Fruit fly (Drosophila melanogaster) S2 (cell line): Measurements from ENCODE around the gene CG10365.
A peak's percentile ranks its signal among the peaks of the same experiment; 100 is the strongest.

Experiments
- CG8478 ChIP-seq: fragments of >200 bp; optimal IDR thresholded peaks from 2 replicates; lab custom pipeline; 2018
- CTCF ChIP-seq, 2 experiments: fragments of >200 bp; optimal IDR thresholded peaks; 2 replicates each; lab custom pipeline; 2018

The CG10365 gene

DNA sequence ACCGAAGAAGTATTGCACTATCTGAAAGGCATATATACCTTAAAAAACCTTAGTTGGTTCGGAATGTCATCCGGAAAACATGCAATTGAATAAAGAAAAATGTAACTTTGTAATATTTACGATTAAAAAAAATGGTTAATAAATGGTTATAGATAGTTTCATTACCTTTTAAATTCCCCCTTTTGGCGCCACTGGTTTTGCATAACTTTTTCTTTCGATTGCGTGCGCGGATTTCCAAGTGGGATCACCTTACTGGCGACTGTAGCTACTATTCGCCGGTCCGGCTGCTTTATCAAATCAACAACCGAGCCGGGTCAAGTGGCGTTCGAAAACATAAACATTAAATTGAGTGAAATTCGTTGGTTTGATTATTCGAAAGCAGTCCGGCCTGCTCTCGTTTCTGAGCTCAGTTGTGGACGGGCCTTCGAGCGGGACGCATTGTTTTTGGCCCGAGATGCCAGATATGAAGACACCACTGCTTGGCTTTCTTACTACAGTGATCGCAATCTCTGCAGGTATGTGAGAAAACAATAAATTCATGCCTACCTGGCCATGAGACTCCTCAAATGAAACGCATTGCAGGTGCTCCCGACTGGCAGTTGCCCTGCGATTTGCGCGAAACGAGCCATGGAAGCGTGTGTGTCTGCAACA lies 18.6 kb upstream of the CG10365 start, which contains the start of gene Gba1b:
Gene Gba1b (plus strand): TSS at position 422 of the 651 bp plus-strand sequence.
- TF ChIP-seq CG8478 (lab: Kevin White, UChicago) (no peak), CTCF (optimal IDR thresholded peaks at IDR 0.05; lab: Kevin White, UChicago) (no peak)

dm6 chr3R:23709508-23710208 lies 13.5 kb upstream of the CG10365 start, which contains the start of gene CG10301:
Gene CG10301, plus strand, starts transcription at chr3R:23710158.
- TF ChIP-seq CTCF (optimal IDR thresholded peaks at IDR 0.05; lab: Kevin White, UChicago) = no peak
- no peak for TF ChIP-seq CG8478 (lab: Kevin White, UChicago)

- TF ChIP-seq CTCF (optimal IDR thresholded peaks at IDR 0.05; lab: Kevin White, UChicago) (no peak), CG8478 (lab: Kevin White, UChicago) (no peak)
Observed at dm6 chr3R:23711195-23711594, 11.9 kb upstream of the CG10365 start, which contains the start of gene CG10300. Gene CG10300, plus strand, starts transcription at chr3R:23711527.

DNA sequence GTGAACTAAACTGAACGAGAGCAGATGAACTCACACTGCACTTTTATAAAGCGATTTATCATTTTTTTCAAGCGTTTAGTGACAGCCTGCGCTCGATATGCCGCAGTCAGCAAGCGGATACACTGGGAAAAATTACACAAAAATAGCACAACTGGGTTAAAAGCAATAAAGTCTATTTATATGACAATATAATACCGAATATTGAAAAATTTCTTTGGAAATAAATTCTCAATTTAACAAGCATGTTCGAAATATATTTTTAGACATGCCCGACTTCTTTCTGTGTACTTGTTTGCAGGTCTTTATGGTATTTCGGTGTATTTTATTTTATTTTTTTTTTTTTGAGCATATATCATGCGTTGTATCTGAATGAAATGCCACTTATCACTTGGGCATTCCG lies 9.2 kb upstream of the CG10365 start:
- no peak for TF ChIP-seq CTCF (optimal IDR thresholded peaks at IDR 0.05; lab: Kevin White, UChicago)
- no peak for TF ChIP-seq CG8478 (lab: Kevin White, UChicago)

DNA sequence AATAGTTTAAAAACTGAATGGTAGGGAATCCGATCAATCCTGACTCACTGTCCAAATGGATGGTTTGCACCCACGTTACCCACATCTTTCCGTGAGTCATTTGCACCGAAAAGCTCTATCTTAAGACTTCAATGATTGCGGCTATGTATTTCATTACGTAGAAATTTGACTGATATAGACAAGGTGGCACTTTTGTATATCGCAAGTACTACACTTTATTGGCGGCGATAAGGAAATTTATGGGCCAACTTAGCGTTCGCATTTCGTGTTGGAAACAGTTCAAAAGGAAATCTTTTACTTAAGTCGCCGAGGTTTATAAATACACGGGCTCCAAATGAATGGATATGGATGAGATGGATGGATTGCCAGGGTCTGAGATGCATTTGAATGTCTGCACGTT lies 8.3 kb upstream of the CG10365 start:
- TF ChIP-seq CG8478 (lab: Kevin White, UChicago) (no peak), CTCF (optimal IDR thresholded peaks at IDR 0.05; lab: Kevin White, UChicago) (no peak)

- no peak for TF ChIP-seq CG8478 (lab: Kevin White, UChicago)
- TF ChIP-seq CTCF (optimal IDR thresholded peaks at IDR 0.05; lab: Kevin White, UChicago) = no peak
Observed at dm6 chr3R:23718297-23718941, 4.7 kb upstream of the CG10365 start, which contains the start of gene nau. Gene nau, minus strand, starts transcription at chr3R:23718357.

- TF ChIP-seq CTCF (optimal IDR thresholded peaks at IDR 0.05; lab: Kevin White, UChicago) = no peak
- no peak for TF ChIP-seq CG8478 (lab: Kevin White, UChicago)
Observed at dm6 chr3R:23721525-23721924, 1.6 kb upstream of the CG10365 start, which contains the start of gene CG10232. Gene CG10232, minus strand, starts transcription at chr3R:23721625.

DNA sequence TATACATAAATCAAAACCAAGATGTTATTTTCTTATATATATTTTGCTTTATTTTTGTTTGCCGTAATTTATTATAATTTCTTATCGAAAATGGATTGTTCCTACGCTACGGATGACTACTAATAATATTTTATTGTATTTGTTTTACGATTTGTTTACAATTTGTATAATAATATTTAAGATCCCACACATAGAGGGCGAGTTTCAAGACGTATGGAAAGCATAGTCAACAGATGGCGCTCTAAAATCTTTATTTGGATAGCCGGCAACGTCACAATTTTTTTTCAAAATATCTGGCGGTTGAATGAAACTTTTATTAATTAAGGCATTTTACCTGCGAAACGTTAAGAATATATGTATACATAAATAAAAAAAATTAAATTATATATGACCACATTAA lies 1.2 kb upstream of the CG10365 start:
- TF ChIP-seq CG8478 (lab: Kevin White, UChicago) (no peak), CTCF (optimal IDR thresholded peaks at IDR 0.05; lab: Kevin White, UChicago) (peak; percentile 54 to 90)

DNA sequence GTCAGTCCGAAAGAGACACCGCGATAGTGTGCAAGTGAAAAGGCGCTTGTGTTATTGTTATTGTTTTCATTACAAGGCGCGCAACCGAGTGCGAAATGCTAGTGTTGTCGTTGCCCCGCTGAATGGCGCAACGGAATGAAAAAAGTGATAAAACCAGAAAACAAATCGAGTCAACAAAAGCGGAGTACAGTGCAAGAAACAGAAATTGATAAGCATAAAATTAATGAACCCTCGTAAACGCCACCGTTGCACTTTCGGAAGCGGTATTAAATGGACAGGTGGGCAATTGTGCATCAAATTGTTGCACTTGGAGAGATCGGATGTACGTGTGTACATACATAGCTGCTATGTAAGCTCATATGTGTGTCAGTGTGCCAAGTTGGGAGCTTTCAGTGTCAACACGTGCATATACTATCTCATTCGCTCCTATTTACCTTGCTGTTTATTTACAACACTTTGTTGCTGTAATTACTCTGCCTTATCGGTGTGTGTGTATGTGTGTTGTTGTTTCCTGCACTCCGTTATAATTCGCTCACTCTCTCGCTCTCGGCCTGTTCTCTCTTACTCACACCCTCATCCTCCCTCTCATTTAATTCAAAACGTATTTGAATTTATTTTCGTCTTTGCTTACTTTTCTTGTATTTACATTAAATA lies 377 bp downstream of the CG10365 start:
- TF ChIP-seq CG8478 (lab: Kevin White, UChicago) (no peak), CTCF (optimal IDR thresholded peaks at IDR 0.05; lab: Kevin White, UChicago) (no peak)

dm6 chr3R:23724843-23725506 lies 1.8 kb downstream of the CG10365 start:
- no peak for TF ChIP-seq CG8478 (lab: Kevin White, UChicago)
- TF ChIP-seq CTCF (optimal IDR thresholded peaks at IDR 0.05; lab: Kevin White, UChicago) = no peak

- TF ChIP-seq CG8478 (lab: Kevin White, UChicago) = no peak
- TF ChIP-seq CTCF (optimal IDR thresholded peaks at IDR 0.05; lab: Kevin White, UChicago) = no peak
Observed at dm6 chr3R:23725711-23726349, 2.7 kb downstream of the CG10365 start.

DNA sequence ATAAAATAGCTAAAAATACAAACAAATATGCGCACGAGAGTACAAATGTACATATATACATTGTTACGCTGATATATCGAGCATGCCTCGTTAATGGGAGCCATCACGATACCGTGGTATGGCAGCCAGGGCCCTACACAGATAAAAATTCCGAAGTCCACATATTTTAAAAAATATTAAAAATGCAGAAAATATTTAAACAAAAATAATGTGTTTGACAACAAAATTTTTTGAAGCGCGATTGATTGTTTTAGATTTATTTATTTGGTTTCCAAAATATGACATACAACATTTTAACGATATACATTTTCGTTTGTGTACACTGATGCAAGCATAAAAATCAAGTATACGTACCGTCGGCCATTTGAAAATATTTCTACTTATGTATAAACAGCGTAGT lies 3.6 kb downstream of the CG10365 start:
- TF ChIP-seq CG8478 (lab: Kevin White, UChicago) = no peak
- TF ChIP-seq CTCF (optimal IDR thresholded peaks at IDR 0.05; lab: Kevin White, UChicago) = no peak

- TF ChIP-seq CG8478 (lab: Kevin White, UChicago) (no peak), CTCF (optimal IDR thresholded peaks at IDR 0.05; lab: Kevin White, UChicago) (no peak)
Observed at dm6 chr3R:23727657-23728056, 4.5 kb downstream of the CG10365 start.
